Fruit fly (Drosophila melanogaster): ENCODE results near the gene CG13250.

DNA sequence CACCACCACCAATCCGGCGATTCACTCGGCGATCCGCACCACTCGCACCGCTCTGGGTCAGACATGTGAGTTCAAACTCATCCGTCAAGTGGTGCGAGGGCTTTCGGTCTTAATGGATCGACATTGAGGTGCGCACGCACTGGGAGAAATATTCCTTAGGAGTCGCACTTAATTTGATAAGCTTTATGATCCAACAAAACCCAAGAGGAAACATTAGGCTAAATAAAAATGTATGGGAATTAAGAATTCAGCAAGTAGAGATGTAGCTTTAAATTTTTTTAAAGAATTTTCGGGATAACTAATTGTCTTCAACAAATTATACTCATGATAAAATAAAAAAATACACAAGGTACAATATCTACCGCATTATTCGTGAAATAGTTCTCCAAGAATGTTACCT is 43.0 kb downstream of the CG13250 start:
- TF ChIP-seq CG9948 (tag; optimal IDR thresholded peaks at IDR 0.05), result no peak
- TF ChIP-seq CG8159 (tag; optimal IDR thresholded peaks at IDR 0.05), result no peak
- TF ChIP-seq CG34367 (tag; optimal IDR thresholded peaks at IDR 0.05), result no peak
- TF ChIP-seq CG12605 (GFP tag; IDR thresholded peaks at IDR 0.05), result no peak
- TF ChIP-seq EcR (GFP tag; optimal IDR thresholded peaks at IDR 0.05), result no peak
- TF ChIP-seq CG10348 (GFP tag; IDR thresholded peaks at IDR 0.05), result no peak
- TF ChIP-seq rn (GFP tag; IDR thresholded peaks at IDR 0.05), result no peak
- no peak for TF ChIP-seq CG8301 (tag; optimal IDR thresholded peaks at IDR 0.05)
- no peak for TF ChIP-seq CG4496 (GFP tag; IDR thresholded peaks at IDR 0.05)
- no peak for TF ChIP-seq Ets98B (GFP tag; IDR thresholded peaks at IDR 0.05)
